Fruit fly (Drosophila melanogaster) whole organism, embryonic: ENCODE results near the gene Fdh.

ENCODE experiments used
- Adf1 ChIP-seq: fragments of 200-800 bp; sonication (Bioruptor generic); IDR thresholded peaks from 2 replicates; pipeline ENCODE4 v1.3.6; 2022; ENCODE audit warnings: missing biosample characterization, missing genetic modification characterization
- B-H2 ChIP-seq: fragments of 200-800 bp; sonication (Bioruptor generic); optimal IDR thresholded peaks from 2 replicates; lab custom pipeline; 2018; ENCODE audit warnings: missing biosample characterization, mild to moderate bottlenecking, missing genetic modification characterization
- BEAF-32 ChIP-seq: fragments of 200-800 bp; sonication (Bioruptor generic); optimal IDR thresholded peaks from 3 replicates; lab custom pipeline; 2017; ENCODE audit warnings: missing biosample characterization, missing genetic modification characterization, mild to moderate bottlenecking, moderate library complexity, missing genetic modification reagents
- Bgb ChIP-seq: fragments of 200-800 bp; sonication (Bioruptor generic); IDR thresholded peaks from 2 replicates; pipeline ENCODE4 v1.3.6; 2022; ENCODE audit warnings: missing biosample characterization, missing genetic modification characterization; ENCODE audit not compliant: partially characterized antibody
- CG10321 ChIP-seq: fragments of 200-800 bp; sonication (Bioruptor generic); IDR thresholded peaks from 2 replicates; pipeline ENCODE4 v1.3.6; 2022; ENCODE audit warnings: missing biosample characterization, missing genetic modification characterization
- CG10431 ChIP-seq: fragments of 200-800 bp; sonication (Bioruptor generic); optimal IDR thresholded peaks from 3 replicates; lab custom pipeline; 2018; ENCODE audit warnings: missing biosample characterization, mild to moderate bottlenecking, missing genetic modification characterization
- CG11398 ChIP-seq: fragments of 200-800 bp; sonication (Bioruptor generic); optimal IDR thresholded peaks from 2 replicates; lab custom pipeline; 2016; ENCODE audit warnings: missing biosample characterization, missing genetic modification characterization
- CG12299 ChIP-seq: fragments of 200-800 bp; sonication (Bioruptor generic); optimal IDR thresholded peaks from 2 replicates; lab custom pipeline; 2018; ENCODE audit warnings: missing biosample characterization, mild to moderate bottlenecking, missing genetic modification characterization
- CG12942 ChIP-seq: fragments of 200-800 bp; sonication (Bioruptor generic); optimal IDR thresholded peaks from 3 replicates; lab custom pipeline; 2016; ENCODE audit warnings: missing biosample characterization, missing genetic modification characterization
- CG13624 ChIP-seq: fragments of 200-800 bp; sonication (Bioruptor generic); optimal IDR thresholded peaks from 2 replicates; lab custom pipeline; 2016; ENCODE audit warnings: missing biosample characterization, missing genetic modification characterization
- CG15269 ChIP-seq: fragments of 200-800 bp; sonication (Bioruptor generic); optimal IDR thresholded peaks from 2 replicates; lab custom pipeline; 2018; ENCODE audit warnings: missing biosample characterization, mild to moderate bottlenecking, missing genetic modification characterization, moderate library complexity
- CG1647 ChIP-seq: fragments of 200-800 bp; sonication (Bioruptor generic); optimal IDR thresholded peaks from 3 replicates; lab custom pipeline; 2016; ENCODE audit warnings: missing biosample characterization, missing genetic modification characterization
- CG16863 ChIP-seq: fragments of 200-800 bp; sonication (Bioruptor generic); optimal IDR thresholded peaks from 3 replicates; lab custom pipeline; 2016; ENCODE audit warnings: missing biosample characterization, missing genetic modification characterization
- CG17359 ChIP-seq: fragments of 200-800 bp; sonication (Bioruptor generic); optimal IDR thresholded peaks from 3 replicates; lab custom pipeline; 2018; ENCODE audit warnings: missing biosample characterization, mild to moderate bottlenecking, missing genetic modification characterization, moderate library complexity
- CG1832 ChIP-seq: fragments of 200-800 bp; sonication (Bioruptor generic); optimal IDR thresholded peaks from 2 replicates; lab custom pipeline; 2017; ENCODE audit warnings: missing biosample characterization, mild to moderate bottlenecking, missing genetic modification characterization, inconsistent platforms
- CG31441 ChIP-seq: fragments of 200-800 bp; sonication (Bioruptor generic); IDR thresholded peaks from 2 replicates; pipeline ENCODE4 v1.3.6; 2022; ENCODE audit warnings: missing biosample characterization, missing genetic modification characterization
- CG3163 ChIP-seq: fragments of 200-800 bp; sonication (Bioruptor generic); optimal IDR thresholded peaks from 3 replicates; lab custom pipeline; 2016; ENCODE audit warnings: missing biosample characterization, missing genetic modification characterization
- CG6654 ChIP-seq: fragments of 200-800 bp; sonication (Bioruptor generic); optimal IDR thresholded peaks from 2 replicates; lab custom pipeline; 2017; ENCODE audit warnings: missing biosample characterization, mild to moderate bottlenecking, missing genetic modification characterization
- CG8944 ChIP-seq: fragments of 200-800 bp; sonication (Bioruptor generic); optimal IDR thresholded peaks from 3 replicates; lab custom pipeline; 2016; ENCODE audit warnings: missing biosample characterization, missing genetic modification characterization
- CHES-1-like ChIP-seq: fragments of 200-800 bp; sonication (Bioruptor generic); optimal IDR thresholded peaks from 2 replicates; lab custom pipeline; 2016; ENCODE audit warnings: missing biosample characterization, missing genetic modification characterization
- CoRest ChIP-seq: fragments of 200-800 bp; sonication (Bioruptor generic); optimal IDR thresholded peaks from 3 replicates; lab custom pipeline; 2018; ENCODE audit warnings: missing biosample characterization, mild to moderate bottlenecking, missing genetic modification characterization, moderate library complexity
- Dp ChIP-seq: fragments of 200-800 bp; sonication (Bioruptor generic); optimal IDR thresholded peaks from 2 replicates; lab custom pipeline; 2018; ENCODE audit warnings: missing biosample characterization, mild to moderate bottlenecking, missing genetic modification characterization, moderate library complexity
- HLH3B ChIP-seq: fragments of 200-800 bp; sonication (Bioruptor generic); IDR thresholded peaks from 2 replicates; pipeline ENCODE4 v1.3.6; 2022; ENCODE audit warnings: missing biosample characterization, missing genetic modification characterization
- MESR4 ChIP-seq: fragments of 200-800 bp; sonication (Bioruptor generic); optimal IDR thresholded peaks from 2 replicates; lab custom pipeline; 2018; ENCODE audit warnings: missing biosample characterization, mild to moderate bottlenecking, missing genetic modification characterization, moderate library complexity
- Med ChIP-seq: fragments of 200-800 bp; sonication (Bioruptor generic); peaks from one replicate; lab custom pipeline; 2016; ENCODE audit warnings: missing biosample characterization, missing genetic modification characterization, mild to moderate bottlenecking, inconsistent platforms, moderate library complexity
- NC2β ChIP-seq: fragments of 200-800 bp; sonication (Bioruptor generic); optimal IDR thresholded peaks from 2 replicates; lab custom pipeline; 2016; ENCODE audit warnings: missing biosample characterization, missing genetic modification characterization
- Spps ChIP-seq: fragments of 200-800 bp; sonication (Bioruptor generic); optimal IDR thresholded peaks from 2 replicates; lab custom pipeline; 2018; ENCODE audit warnings: missing biosample characterization, mild to moderate bottlenecking, missing genetic modification characterization
- Tbp ChIP-seq: fragments of >200 bp; optimal IDR thresholded peaks from 2 replicates; lab custom pipeline; 2018; ENCODE audit warnings: missing biosample characterization, missing genetic modification characterization
- Xbp1 ChIP-seq: fragments of 200-800 bp; sonication (Bioruptor generic); optimal IDR thresholded peaks from 3 replicates; lab custom pipeline; 2016; ENCODE audit warnings: missing biosample characterization, mild to moderate bottlenecking, missing genetic modification characterization
- abd-A ChIP-seq: fragments of 200-800 bp; sonication (Bioruptor generic); optimal IDR thresholded peaks from 3 replicates; lab custom pipeline; 2019; ENCODE audit warnings: missing biosample characterization, mild to moderate bottlenecking, missing genetic modification characterization, moderate library complexity
- aop ChIP-seq: fragments of 200-800 bp; sonication (Bioruptor generic); IDR thresholded peaks from 2 replicates; pipeline ENCODE4 v1.3.6; 2022; ENCODE audit warnings: missing biosample characterization, missing genetic modification characterization
- ara ChIP-seq: fragments of 200-800 bp; sonication (Bioruptor generic); IDR thresholded peaks from 2 replicates; pipeline ENCODE4 v1.3.6; 2022; ENCODE audit warnings: missing biosample characterization, missing genetic modification characterization
- ase ChIP-seq: fragments of 200-800 bp; sonication (Bioruptor generic); IDR thresholded peaks from 3 replicates; pipeline ENCODE4 v1.3.6; 2022; ENCODE audit warnings: missing biosample characterization, missing genetic modification characterization
- chinmo ChIP-seq: fragments of 200-800 bp; sonication (Bioruptor generic); IDR thresholded peaks from 4 replicates; pipeline ENCODE4 v1.3.6; 2022; ENCODE audit warnings: missing biosample characterization, missing genetic modification characterization; ENCODE audit not compliant: partially characterized antibody
- crp ChIP-seq, 2 experiments: fragments of 200-800 bp; sonication (Bioruptor generic); optimal IDR thresholded peaks; 2 replicates in 1 of 2; 3 replicates in 1 of 2; lab custom pipeline; 2017; ENCODE audit warnings: missing biosample characterization in 2 of 2, missing genetic modification characterization in 2 of 2, mild to moderate bottlenecking in 1 of 2, moderate library complexity in 1 of 2
- da ChIP-seq: fragments of 200-800 bp; sonication (Bioruptor generic); optimal IDR thresholded peaks from 2 replicates; lab custom pipeline; 2016; ENCODE audit warnings: missing biosample characterization, missing genetic modification characterization
- dpn ChIP-seq, 2 experiments: fragments of 200-800 bp; sonication (Bioruptor generic); optimal IDR thresholded peaks; 3 replicates each; lab custom pipeline; 2016; ENCODE audit warnings: missing biosample characterization in 2 of 2, missing genetic modification characterization in 2 of 2
- fd3F ChIP-seq: fragments of 200-800 bp; sonication (Bioruptor generic); optimal IDR thresholded peaks from 2 replicates; lab custom pipeline; 2018; ENCODE audit warnings: missing biosample characterization, mild to moderate bottlenecking, missing genetic modification characterization, moderate library complexity
- grn ChIP-seq: fragments of 200-800 bp; sonication (Bioruptor generic); optimal IDR thresholded peaks from 3 replicates; lab custom pipeline; 2017; ENCODE audit warnings: missing biosample characterization, missing genetic modification characterization
- ken ChIP-seq: fragments of 200-800 bp; sonication (Bioruptor generic); IDR thresholded peaks from 3 replicates; pipeline ENCODE4 v1.3.6; 2022; ENCODE audit warnings: missing biosample characterization, missing genetic modification characterization
- org-1 ChIP-seq: fragments of 200-800 bp; sonication (Bioruptor generic); optimal IDR thresholded peaks from 2 replicates; lab custom pipeline; 2017; ENCODE audit warnings: missing biosample characterization, missing genetic modification characterization
- repo ChIP-seq: fragments of 200-800 bp; sonication (Bioruptor generic); optimal IDR thresholded peaks from 2 replicates; lab custom pipeline; 2016; ENCODE audit warnings: missing biosample characterization, missing genetic modification characterization
- salm ChIP-seq: fragments of 200-800 bp; sonication (Bioruptor generic); optimal IDR thresholded peaks from 2 replicates; lab custom pipeline; 2018; ENCODE audit warnings: missing biosample characterization, mild to moderate bottlenecking, missing genetic modification characterization
- seq ChIP-seq: fragments of 200-800 bp; sonication (Bioruptor generic); IDR thresholded peaks from 2 replicates; pipeline ENCODE4 v1.3.6; 2022; ENCODE audit warnings: missing biosample characterization, missing genetic modification characterization
- tap ChIP-seq: fragments of 200-800 bp; optimal IDR thresholded peaks from 3 replicates; lab custom pipeline; 2019; ENCODE audit warnings: missing biosample characterization, mild to moderate bottlenecking, missing genetic modification characterization, moderate library complexity
- trem ChIP-seq: fragments of 200-800 bp; optimal IDR thresholded peaks from 3 replicates; lab custom pipeline; 2019; ENCODE audit warnings: missing biosample characterization, mild to moderate bottlenecking, missing genetic modification characterization, moderate library complexity
- vfl ChIP-seq: fragments of 200-800 bp; sonication (Bioruptor generic); optimal IDR thresholded peaks from 2 replicates; lab custom pipeline; 2016; ENCODE audit warnings: missing biosample characterization, missing genetic modification characterization

Fdh gene

DNA sequence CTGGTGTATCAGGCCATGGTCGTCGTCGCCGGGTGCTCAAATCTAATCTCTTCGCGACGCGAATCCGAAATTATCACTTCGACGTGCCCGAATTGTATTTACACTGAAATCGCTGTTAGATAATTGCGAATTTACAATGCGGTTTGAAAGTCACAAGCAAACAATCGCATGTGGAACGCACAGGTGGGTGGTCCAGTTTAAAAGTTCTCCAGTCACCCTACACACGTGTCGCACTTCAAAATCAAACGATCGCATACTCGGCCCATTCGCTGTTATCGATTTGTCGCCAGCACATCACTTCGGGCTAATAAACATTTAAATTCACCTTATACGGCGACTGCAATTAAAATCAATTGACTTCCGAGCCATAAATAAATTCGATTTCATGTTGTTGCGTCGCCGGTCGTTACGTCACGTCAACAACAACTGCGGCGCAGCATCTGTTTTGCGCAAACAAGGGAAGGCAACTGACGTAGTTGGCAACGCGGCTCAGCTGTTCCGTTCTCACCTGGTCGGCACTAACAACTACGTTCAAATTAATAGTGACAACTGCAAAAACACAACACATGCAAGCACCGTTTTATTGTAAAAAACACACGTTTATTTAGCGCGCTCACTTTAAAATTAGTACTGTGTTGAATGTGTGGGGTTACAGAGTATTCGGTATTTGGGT, 9.3 kb downstream of the Fdh start, which contains the start of gene CG6574 (continued):
- TF ChIP-seq CG3163 (GFP tag; lab: Kevin White, UChicago) = no peak

DNA sequence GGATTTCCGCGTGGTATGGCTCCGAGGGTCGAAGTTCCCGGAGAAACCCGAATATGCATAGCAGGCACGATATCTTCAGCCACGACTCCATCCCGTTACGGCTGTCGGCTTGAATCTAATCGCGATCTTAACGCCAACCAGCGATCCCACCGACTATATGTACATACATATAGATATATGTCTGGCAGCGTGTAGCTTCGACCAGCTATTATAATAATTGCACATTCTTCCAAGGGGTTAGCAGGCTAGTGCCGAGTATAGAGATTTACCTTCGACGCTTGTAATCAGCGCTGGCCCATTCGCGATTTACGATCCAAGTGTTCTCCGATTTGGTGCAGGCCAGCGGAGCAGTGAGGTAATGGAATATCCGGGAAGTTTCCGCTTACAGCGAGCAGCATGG, 12.5 kb downstream of the Fdh start, which contains the start of gene CG14694:
CG14694 (minus strand) TSS at position 101 of the 400 bp plus-strand sequence.
- TF ChIP-seq org-1 (GFP tag; lab: Kevin White, UChicago) = no peak
- no peak for TF ChIP-seq da (GFP tag; lab: Kevin White, UChicago)
- TF ChIP-seq vfl (GFP tag; lab: Kevin White, UChicago) = no peak

DNA sequence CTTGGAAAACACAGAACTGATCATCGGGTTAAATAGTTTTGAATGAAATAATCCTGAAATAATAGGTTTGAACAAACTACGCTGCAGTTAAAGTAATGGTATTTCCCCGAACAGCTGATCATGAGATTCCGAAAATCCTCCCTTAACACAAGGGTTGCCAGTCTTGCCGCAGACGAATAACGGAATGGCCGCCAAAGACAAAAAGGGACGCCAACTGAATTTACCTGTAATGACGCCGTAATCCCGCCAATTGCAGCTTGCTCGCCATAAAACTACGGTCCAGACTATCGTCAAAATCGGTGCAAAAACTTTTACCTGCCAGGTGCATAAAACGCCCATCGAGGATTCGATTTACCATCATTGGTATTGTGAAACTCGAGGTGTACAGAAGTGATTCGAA, 15.6 kb downstream of the Fdh start, which contains the start of gene CG4570:
CG4570 (plus strand) TSS at position 190 of the 400 bp plus-strand sequence.
- TF ChIP-seq CG16863 (no peak), Med (GFP tag; lab: Kevin White, UChicago) (no peak), seq (GFP tag; lab: Robert Waterston, UW) (peak; percentile 14; the same call in 1 of the 2 replicates), Xbp1 (no peak), salm (tag; lab: Kevin White, UChicago) (no peak), ase (GFP tag; lab: Robert Waterston, UW) (no peak), CG8944 (GFP tag; lab: Kevin White, UChicago) (no peak), dpn (GFP tag; optimal IDR thresholded peaks at IDR 0.05; lab: Kevin White, UChicago) (no peak), aop (GFP tag; lab: Robert Waterston, UW) (no peak), CG31441 (GFP tag; lab: Robert Waterston, UW) (no peak), NC2β (GFP tag; lab: Kevin White, UChicago) (no peak), ken (GFP tag; lab: Robert Waterston, UW) (no peak), CG1647 (GFP tag; lab: Kevin White, UChicago) (no peak), CG12299 (tag; lab: Kevin White, UChicago) (no peak), CG10431 (GFP tag; lab: Kevin White, UChicago) (no peak), crp (GFP tag; optimal IDR thresholded peaks at IDR 0.05; lab: Kevin White, UChicago) (peak in 1 of 2 experiments; percentile 76), Dp (peak; percentile 7), CoRest (tag; lab: Kevin White, UChicago) (no peak), Bgb (no peak), CG13624 (no peak), B-H2 (GFP tag; lab: Kevin White, UChicago) (no peak), Spps (no peak), CG11398 (no peak), tap (no peak), CHES-1-like (GFP tag; lab: Kevin White, UChicago) (no peak), CG10321 (GFP tag; lab: Robert Waterston, UW) (no peak), CG12942 (GFP tag; lab: Kevin White, UChicago) (no peak), Adf1 (no peak), CG1832 (GFP tag; lab: Kevin White, UChicago) (no peak), CG15269 (tag; lab: Kevin White, UChicago) (no peak), ara (no peak), CG17359 (tag; lab: Kevin White, UChicago) (no peak), abd-A (tag; lab: Kevin White, UChicago) (no peak), HLH3B (GFP tag; lab: Robert Waterston, UW) (no peak), fd3F (GFP tag; lab: Kevin White, UChicago) (no peak), grn (no peak), chinmo (no peak), repo (GFP tag; lab: Kevin White, UChicago) (no peak), BEAF-32 (no peak), MESR4 (GFP tag; lab: Kevin White, UChicago) (peak; percentile 29), trem (tag; lab: Kevin White, UChicago) (peak; percentile 48), Tbp (GFP tag; lab: Kevin White, UChicago) (no peak), CG6654 (GFP tag; lab: Kevin White, UChicago) (no peak)
